Worm (Caenorhabditis elegans) whole organism, young adult: ENCODE data around the gene C35D10.10.

ENCODE experiments used
- cebp-1 ChIP-seq, 2 experiments: fragments of 200-800 bp in 1 of 2; sonication (Bioruptor generic) in 1 of 2; sonication (generic microtip) in 1 of 2; IDR thresholded peaks in 1 of 2; optimal IDR thresholded peaks in 1 of 2; 2 replicates each; pipeline versions ENCODE4 v1.3.6 to Lab custom; 2017 to 2022; ENCODE audit warnings: missing compliant biosample characterization in 2 of 2, missing genetic modification characterization in 2 of 2, mild to moderate bottlenecking in 1 of 2, missing genetic modification reagents in 1 of 2, moderate library complexity in 1 of 2
- egl-44 ChIP-seq: fragments of 200-800 bp; sonication (Bioruptor generic); IDR thresholded peaks from 2 replicates; pipeline ENCODE4 v1.3.6; 2022; ENCODE audit warnings: missing genetic modification reagents, missing genetic modification characterization, missing compliant biosample characterization
- ekl-4 ChIP-seq: fragments of 200-800 bp; sonication (Bioruptor generic); IDR thresholded peaks from 2 replicates; pipeline ENCODE4 v1.3.6; 2022; ENCODE audit warnings: missing genetic modification reagents, missing genetic modification characterization, missing compliant biosample characterization
- lin-54 ChIP-seq: fragments of 200-800 bp; sonication (Bioruptor generic); optimal IDR thresholded peaks from 2 replicates; lab custom pipeline; 2018; ENCODE audit warnings: mild to moderate bottlenecking, missing genetic modification characterization, missing compliant biosample characterization
- nfya-1 ChIP-seq: sonication (generic microtip); optimal IDR thresholded peaks from 2 replicates; lab custom pipeline; 2017; ENCODE audit warnings: antibody characterized with exemption, missing compliant biosample characterization, missing genetic modification characterization, borderline replicate concordance; ENCODE audit not compliant: insufficient read depth
- pbrm-1 ChIP-seq: fragments of 200-800 bp; sonication (Bioruptor generic); IDR thresholded peaks from 2 replicates; pipeline ENCODE4 v1.3.6; 2022; ENCODE audit warnings: missing genetic modification reagents, missing genetic modification characterization, missing compliant biosample characterization
- unc-62 ChIP-seq: fragments of 150-350 bp; optimal IDR thresholded peaks from 2 replicates; lab custom pipeline; 2014; ENCODE audit warnings: missing biosample characterization, missing genetic modification reagents, missing genetic modification characterization
- ztf-28 ChIP-seq: fragments of 200-800 bp; sonication (Bioruptor generic); IDR thresholded peaks from 2 replicates; pipeline ENCODE4 v1.3.6; 2022; ENCODE audit warnings: missing genetic modification reagents, missing genetic modification characterization, missing compliant biosample characterization

DNA sequence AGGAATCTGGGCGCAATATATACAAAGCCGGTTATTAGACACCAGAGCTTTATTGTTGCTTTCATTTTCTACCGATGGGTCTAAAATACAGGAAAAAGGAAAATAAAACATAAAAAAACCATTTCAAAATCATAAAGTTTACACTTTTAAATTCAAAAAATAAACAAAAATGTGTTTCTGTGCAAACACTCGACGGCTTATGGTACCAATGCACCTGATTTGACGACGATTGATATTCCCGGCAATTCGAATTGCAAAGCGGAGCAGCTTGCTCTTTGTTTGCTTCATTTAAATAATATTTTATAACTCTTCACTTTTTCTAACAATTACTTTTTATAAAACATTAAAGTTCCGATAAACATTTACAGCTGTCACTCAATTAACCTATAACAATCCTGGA is 11.5 kb downstream of the C35D10.10 start, which contains the start of gene F26A1.1:
- TF ChIP-seq ekl-4 (GFP tag; lab: Robert Waterston, UW) (no peak), cebp-1 (GFP tag; IDR thresholded peaks at IDR 0.05; lab: Robert Waterston, UW) (no peak), cebp-1 (tag; optimal IDR thresholded peaks at IDR 0.05; lab: Kevin White, UChicago) (no peak), unc-62 (GFP tag; lab: Kevin White, UChicago) (no peak), lin-54 (GFP tag; lab: Kevin White, UChicago) (peak; percentile 21), ztf-28 (GFP tag; lab: Robert Waterston, UW) (no peak), pbrm-1 (no peak), egl-44 (GFP tag; lab: Robert Waterston, UW) (no peak), nfya-1 (tag; lab: Kevin White, UChicago) (no peak)
